Worm (Caenorhabditis elegans) whole organism, young adult: Measurements from ENCODE around the gene C06E1.7.
A peak's percentile ranks its signal among the peaks of the same experiment; 100 is the strongest.

Source experiments
- B0019.2 ChIP-seq: fragments of 200-800 bp; sonication (Bioruptor generic); conservative IDR thresholded peaks from 2 replicates; pipeline ENCODE4 v1.3.6; 2022; ENCODE audit warnings: missing genetic modification reagents, missing genetic modification characterization, missing compliant biosample characterization
- B0261.1 ChIP-seq: sonication (generic microtip); optimal IDR thresholded peaks from 2 replicates; lab custom pipeline; 2016; ENCODE audit warnings: mild to moderate bottlenecking, missing genetic modification characterization, moderate library complexity, missing compliant biosample characterization
- B0336.3 ChIP-seq: fragments of 200-800 bp; sonication (Bioruptor generic); IDR thresholded peaks from 2 replicates; pipeline ENCODE4 v1.3.6; 2022; ENCODE audit warnings: missing genetic modification characterization, missing compliant biosample characterization
- C17E4.6 ChIP-seq: fragments of 200-800 bp; sonication (Bioruptor generic); IDR thresholded peaks from 2 replicates; pipeline ENCODE4 v1.3.6; 2022; ENCODE audit warnings: missing genetic modification reagents, missing genetic modification characterization, missing compliant biosample characterization
- F10E7.11 ChIP-seq: sonication (generic microtip); optimal IDR thresholded peaks from 2 replicates; lab custom pipeline; 2017; ENCODE audit warnings: mild to moderate bottlenecking, missing genetic modification characterization, moderate library complexity, missing compliant biosample characterization
- F37B4.10 ChIP-seq: fragments of 200-800 bp; sonication (Bioruptor generic); IDR thresholded peaks from 2 replicates; pipeline ENCODE4 v1.3.6; 2022; ENCODE audit warnings: missing genetic modification characterization, missing compliant biosample characterization
- T07F8.4 ChIP-seq: sonication (generic microtip); optimal IDR thresholded peaks from 2 replicates; lab custom pipeline; 2016; ENCODE audit warnings: mild to moderate bottlenecking, missing genetic modification characterization, moderate library complexity, missing compliant biosample characterization
- T26A5.8 ChIP-seq: sonication (generic microtip); optimal IDR thresholded peaks from 2 replicates; lab custom pipeline; 2016; ENCODE audit warnings: missing genetic modification characterization, missing compliant biosample characterization
- Y79H2A.3 ChIP-seq: fragments of 200-800 bp; sonication (Bioruptor generic); conservative IDR thresholded peaks from 2 replicates; pipeline ENCODE4 v1.3.6; 2022; ENCODE audit warnings: missing genetic modification reagents, missing genetic modification characterization, missing compliant biosample characterization
- Y95B8A.8 ChIP-seq: fragments of 200-800 bp; sonication (Bioruptor generic); IDR thresholded peaks from 2 replicates; pipeline ENCODE4 v1.3.6; 2022; ENCODE audit warnings: missing genetic modification reagents, missing genetic modification characterization, missing compliant biosample characterization
- akir-1 ChIP-seq: fragments of 200-800 bp; sonication (Bioruptor generic); optimal IDR thresholded peaks from 2 replicates; lab custom pipeline; 2018; ENCODE audit warnings: mild to moderate bottlenecking, missing genetic modification characterization, moderate library complexity, missing compliant biosample characterization
- attf-3 ChIP-seq: fragments of 200-800 bp; sonication (Bioruptor generic); conservative IDR thresholded peaks from 2 replicates; pipeline ENCODE4 v1.3.6; 2022; ENCODE audit warnings: missing genetic modification reagents, missing genetic modification characterization, missing compliant biosample characterization
- bed-1 ChIP-seq: fragments of 200-800 bp; sonication (Bioruptor generic); IDR thresholded peaks from 2 replicates; pipeline ENCODE4 v1.3.6; 2022; ENCODE audit warnings: missing genetic modification reagents, missing genetic modification characterization, missing compliant biosample characterization
- bed-2 ChIP-seq: fragments of 200-800 bp; sonication (Bioruptor generic); IDR thresholded peaks from 2 replicates; pipeline ENCODE4 v1.3.6; 2022; ENCODE audit warnings: missing genetic modification reagents, missing genetic modification characterization, missing compliant biosample characterization
- cebp-1 ChIP-seq, 2 experiments: fragments of 200-800 bp in 1 of 2; sonication (Bioruptor generic) in 1 of 2; sonication (generic microtip) in 1 of 2; IDR thresholded peaks in 1 of 2; optimal IDR thresholded peaks in 1 of 2; 2 replicates each; pipeline versions ENCODE4 v1.3.6 to Lab custom; 2017 to 2022; ENCODE audit warnings: missing compliant biosample characterization in 2 of 2, missing genetic modification characterization in 2 of 2, mild to moderate bottlenecking in 1 of 2, missing genetic modification reagents in 1 of 2, moderate library complexity in 1 of 2
- cebp-2 ChIP-seq: fragments of 200-800 bp; sonication (Bioruptor generic); IDR thresholded peaks from 2 replicates; pipeline ENCODE4 v1.3.6; 2022; ENCODE audit warnings: missing genetic modification characterization, missing compliant biosample characterization
- ceh-100 ChIP-seq: fragments of 200-800 bp; sonication (Bioruptor generic); IDR thresholded peaks from 2 replicates; pipeline ENCODE4 v1.3.6; 2022; ENCODE audit warnings: missing genetic modification reagents, missing genetic modification characterization, missing compliant biosample characterization
- ceh-40 ChIP-seq: fragments of 200-800 bp; sonication (Bioruptor generic); IDR thresholded peaks from 2 replicates; pipeline ENCODE4 v1.3.6; 2022; ENCODE audit warnings: missing genetic modification characterization, missing compliant biosample characterization
- chd-7 ChIP-seq: sonication (generic microtip); optimal IDR thresholded peaks from 2 replicates; lab custom pipeline; 2016; ENCODE audit warnings: mild to moderate bottlenecking, missing genetic modification characterization, moderate library complexity, missing compliant biosample characterization
- efl-1 ChIP-seq: fragments of 150-350 bp; optimal IDR thresholded peaks from 2 replicates; lab custom pipeline; 2014; ENCODE audit warnings: missing biosample characterization, missing genetic modification reagents, missing genetic modification characterization
- ekl-4 ChIP-seq: fragments of 200-800 bp; sonication (Bioruptor generic); IDR thresholded peaks from 2 replicates; pipeline ENCODE4 v1.3.6; 2022; ENCODE audit warnings: missing genetic modification reagents, missing genetic modification characterization, missing compliant biosample characterization
- hmg-20 ChIP-seq: fragments of 200-800 bp; sonication (Bioruptor generic); IDR thresholded peaks from 2 replicates; pipeline ENCODE4 v1.3.6; 2022; ENCODE audit warnings: missing genetic modification reagents, missing genetic modification characterization, missing compliant biosample characterization
- hsf-1 ChIP-seq: fragments of 200-800 bp; sonication (Bioruptor generic); IDR thresholded peaks from 2 replicates; pipeline ENCODE4 v1.3.6; 2022; ENCODE audit warnings: missing genetic modification reagents, missing genetic modification characterization, missing compliant biosample characterization
- lag-1 ChIP-seq: fragments of 200-800 bp; sonication (Bioruptor generic); IDR thresholded peaks from 2 replicates; pipeline ENCODE4 v1.3.6; 2022; ENCODE audit warnings: missing genetic modification reagents, missing genetic modification characterization, missing compliant biosample characterization
- lin-26 ChIP-seq: fragments of 200-800 bp; sonication (Bioruptor generic); IDR thresholded peaks from 2 replicates; pipeline ENCODE4 v1.3.6; 2022; ENCODE audit warnings: missing genetic modification reagents, missing genetic modification characterization, missing compliant biosample characterization
- lin-35 ChIP-seq, 3 experiments: fragments of 150-350 bp in 2 of 3; sonication (generic microtip) in 1 of 3; optimal IDR thresholded peaks; 2 replicates each; lab custom pipeline; 2014 to 2018; ENCODE audit warnings: missing biosample characterization in 3 of 3, missing genetic modification characterization in 3 of 3, missing genetic modification reagents in 3 of 3
- lin-40 ChIP-seq: sonication (generic microtip); optimal IDR thresholded peaks from 2 replicates; lab custom pipeline; 2016; ENCODE audit warnings: missing genetic modification characterization, mild to moderate bottlenecking, missing compliant biosample characterization, missing genotype, missing genetic modification reagents
- lin-54 ChIP-seq: fragments of 200-800 bp; sonication (Bioruptor generic); optimal IDR thresholded peaks from 2 replicates; lab custom pipeline; 2018; ENCODE audit warnings: mild to moderate bottlenecking, missing genetic modification characterization, missing compliant biosample characterization
- lsl-1 ChIP-seq: fragments of 200-800 bp; sonication (Bioruptor generic); optimal IDR thresholded peaks from 2 replicates; lab custom pipeline; 2018; ENCODE audit warnings: mild to moderate bottlenecking, missing genetic modification characterization, moderate library complexity, missing compliant biosample characterization
- mel-28 ChIP-seq: sonication (generic microtip); optimal IDR thresholded peaks from 2 replicates; lab custom pipeline; 2016; ENCODE audit warnings: borderline replicate concordance, mild to moderate bottlenecking, missing genetic modification characterization, missing compliant biosample characterization
- mxl-1 ChIP-seq: sonication (generic microtip); optimal IDR thresholded peaks from 2 replicates; lab custom pipeline; 2016; ENCODE audit warnings: missing genetic modification characterization, missing compliant biosample characterization
- nfya-2 ChIP-seq: fragments of 200-800 bp; sonication (Bioruptor generic); IDR thresholded peaks from 2 replicates; pipeline ENCODE4 v1.3.6; 2022; ENCODE audit warnings: missing genetic modification reagents, missing genetic modification characterization, missing compliant biosample characterization
- nhr-120 ChIP-seq: fragments of 200-800 bp; sonication (Bioruptor generic); IDR thresholded peaks from 2 replicates; pipeline ENCODE4 v1.3.6; 2022; ENCODE audit warnings: missing genetic modification characterization, missing compliant biosample characterization
- nhr-27 ChIP-seq: fragments of 200-800 bp; sonication (Bioruptor generic); optimal IDR thresholded peaks from 2 replicates; lab custom pipeline; 2018; ENCODE audit warnings: mild to moderate bottlenecking, missing genetic modification characterization, moderate library complexity, missing compliant biosample characterization
- nhr-90 ChIP-seq: sonication (generic microtip); optimal IDR thresholded peaks from 2 replicates; lab custom pipeline; 2016; ENCODE audit warnings: missing genotype, mild to moderate bottlenecking, missing genetic modification characterization, missing compliant biosample characterization
- pbrm-1 ChIP-seq: fragments of 200-800 bp; sonication (Bioruptor generic); IDR thresholded peaks from 2 replicates; pipeline ENCODE4 v1.3.6; 2022; ENCODE audit warnings: missing genetic modification reagents, missing genetic modification characterization, missing compliant biosample characterization
- rec-8 ChIP-seq, 2 experiments: sonication (generic microtip); optimal IDR thresholded peaks; 2 replicates each; lab custom pipeline; 2016; ENCODE audit warnings: mild to moderate bottlenecking in 2 of 2, missing genetic modification characterization in 2 of 2, missing genetic modification reagents in 2 of 2, missing genotype in 2 of 2, missing biosample characterization in 1 of 2, missing compliant biosample characterization in 1 of 2, moderate library complexity in 1 of 2
- rpc-1 ChIP-seq, 2 experiments: fragments of 150-350 bp in 1 of 2; sonication (generic microtip) in 1 of 2; optimal IDR thresholded peaks; 2 replicates each; lab custom pipeline; 2014 to 2018; ENCODE audit warnings: missing biosample characterization in 1 of 2, missing genetic modification characterization in 1 of 2, missing genetic modification reagents in 1 of 2, missing genotype in 1 of 2
- snpc-4 ChIP-seq, 5 experiments: fragments of 150-350 bp in 1 of 5; sonication (generic microtip) in 4 of 5; optimal IDR thresholded peaks; 2 replicates each; lab custom pipeline; 2014 to 2018; ENCODE audit warnings: missing genetic modification characterization in 5 of 5, missing biosample characterization in 3 of 5, antibody characterized with exemption in 2 of 5, mild to moderate bottlenecking in 2 of 5, missing compliant biosample characterization in 2 of 5, missing genotype in 2 of 5, moderate library complexity in 2 of 5, missing genetic modification reagents in 1 of 5
- sptf-2 ChIP-seq: fragments of 200-800 bp; sonication (Bioruptor generic); optimal IDR thresholded peaks from 2 replicates; lab custom pipeline; 2018; ENCODE audit warnings: mild to moderate bottlenecking, missing genetic modification characterization, missing compliant biosample characterization
- tbp1 ChIP-seq: fragments of 200-800 bp; sonication (Bioruptor generic); optimal IDR thresholded peaks from 2 replicates; lab custom pipeline; 2018; ENCODE audit warnings: mild to moderate bottlenecking, missing genetic modification characterization, missing compliant biosample characterization
- unc-62 ChIP-seq: fragments of 150-350 bp; optimal IDR thresholded peaks from 2 replicates; lab custom pipeline; 2014; ENCODE audit warnings: missing biosample characterization, missing genetic modification reagents, missing genetic modification characterization
- zfh-2 ChIP-seq: fragments of 200-800 bp; sonication (Bioruptor generic); conservative IDR thresholded peaks from 2 replicates; pipeline ENCODE4 v1.3.6; 2022; ENCODE audit warnings: missing genetic modification reagents, missing genetic modification characterization, missing compliant biosample characterization
- ztf-18 ChIP-seq: sonication (generic microtip); optimal IDR thresholded peaks from 2 replicates; lab custom pipeline; 2016; ENCODE audit warnings: missing genotype, mild to moderate bottlenecking, missing genetic modification characterization, missing compliant biosample characterization
- ztf-22 ChIP-seq: fragments of 200-800 bp; sonication (Bioruptor generic); optimal IDR thresholded peaks from 2 replicates; lab custom pipeline; 2018; ENCODE audit warnings: mild to moderate bottlenecking, missing genetic modification characterization, moderate library complexity, missing compliant biosample characterization
- ztf-3 ChIP-seq: fragments of 200-800 bp; sonication (Bioruptor generic); optimal IDR thresholded peaks from 2 replicates; lab custom pipeline; 2018; ENCODE audit warnings: mild to moderate bottlenecking, missing genetic modification characterization, missing compliant biosample characterization

C06E1.7 gene

DNA sequence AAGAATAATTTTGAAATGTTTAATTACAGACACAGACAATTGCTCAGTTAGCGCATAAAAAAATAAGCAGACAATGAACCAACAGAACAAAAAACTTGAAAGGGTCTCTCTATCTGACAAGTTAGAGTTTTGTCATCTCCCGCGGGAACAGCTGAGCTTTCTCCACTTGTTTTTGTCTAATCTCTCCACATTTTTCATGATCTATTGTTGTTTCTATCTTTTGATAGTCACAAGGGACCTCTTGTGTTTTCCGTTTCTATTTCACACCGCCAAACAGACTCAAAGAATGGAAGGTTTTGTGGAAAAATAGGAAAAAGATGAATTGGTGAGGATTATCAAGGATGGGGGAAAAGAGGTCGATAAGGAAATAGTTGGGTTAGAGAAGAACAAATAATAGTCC lies 43.3 kb upstream of the C06E1.7 start:
- TF ChIP-seq lin-40 (no peak), snpc-4 (GFP tag; optimal IDR thresholded peaks at IDR 0.05; lab: Kevin White, UChicago) (no peak), snpc-4 (tag; optimal IDR thresholded peaks at IDR 0.05; lab: Kevin White, UChicago) (no peak), rec-8 (tag; optimal IDR thresholded peaks at IDR 0.05; lab: Kevin White, UChicago) (no peak), efl-1 (GFP tag; lab: Kevin White, UChicago) (no peak), T07F8.4 (tag; lab: Kevin White, UChicago) (no peak), F10E7.11 (no peak), ztf-18 (tag; lab: Kevin White, UChicago) (no peak), akir-1 (GFP tag; lab: Kevin White, UChicago) (no peak), chd-7 (tag; lab: Kevin White, UChicago) (no peak), nhr-27 (tag; lab: Kevin White, UChicago) (no peak), lsl-1 (GFP tag; lab: Kevin White, UChicago) (no peak), bed-1 (GFP tag; lab: Robert Waterston, UW) (no peak), bed-2 (no peak), unc-62 (GFP tag; lab: Kevin White, UChicago) (no peak)
- TF ChIP-seq, all 124 proteins: peak for 0

DNA sequence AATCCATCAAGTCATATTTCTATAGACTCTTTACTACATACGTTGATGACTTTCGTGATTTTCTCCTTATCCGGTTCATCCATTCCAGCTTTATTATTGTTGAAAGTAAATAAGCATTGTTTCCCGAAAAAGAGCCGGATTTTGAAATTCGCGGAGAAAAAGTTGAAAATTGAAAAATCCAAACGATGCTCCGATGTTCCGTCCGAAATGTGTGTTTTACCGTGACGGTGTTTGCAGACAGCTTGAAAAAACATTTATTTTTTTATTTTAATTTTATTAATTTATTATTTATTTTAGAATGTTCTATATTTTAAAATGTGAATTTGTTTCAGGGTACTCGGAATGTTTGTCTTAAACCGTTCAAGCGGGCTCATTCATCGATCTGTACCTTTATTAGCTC lies 37.3 kb upstream of the C06E1.7 start, which contains the start of gene dnj-10:
dnj-10 (plus strand) TSS at position 333 of the 400 bp plus-strand sequence.
- TF ChIP-seq rpc-1 (optimal IDR thresholded peaks at IDR 0.05; lab: Kevin White, UChicago) (no peak), rpc-1 (tag; optimal IDR thresholded peaks at IDR 0.05; lab: Kevin White, UChicago) (no peak), sptf-2 (GFP tag; lab: Kevin White, UChicago) (no peak), cebp-1 (GFP tag; IDR thresholded peaks at IDR 0.05; lab: Robert Waterston, UW) (no peak), cebp-1 (tag; optimal IDR thresholded peaks at IDR 0.05; lab: Kevin White, UChicago) (no peak), hmg-20 (GFP tag; lab: Robert Waterston, UW) (no peak), B0336.3 (no peak; the same call in 1 of the 2 replicates), pbrm-1 (0 out of 2 replicates have a peak, but pooled peaks have one; percentile 37), ekl-4 (peak; percentile 37; the same call in 1 of the 2 replicates), nhr-120 (GFP tag; lab: Robert Waterston, UW) (no peak), nfya-2 (GFP tag; lab: Robert Waterston, UW) (no peak), T26A5.8 (no peak), nhr-90 (tag; lab: Kevin White, UChicago) (no peak), lin-26 (GFP tag; lab: Robert Waterston, UW) (no peak), ztf-3 (no peak), Y79H2A.3 (GFP tag; lab: Robert Waterston, UW) (peak; percentile 47; the same call in 1 of the 2 replicates), ztf-22 (GFP tag; lab: Kevin White, UChicago) (no peak), C17E4.6 (GFP tag; lab: Robert Waterston, UW) (no peak), lag-1 (GFP tag; lab: Robert Waterston, UW) (no peak), cebp-2 (GFP tag; lab: Robert Waterston, UW) (no peak), F10E7.11 (no peak), tbp1 (GFP tag; lab: Kevin White, UChicago) (peak; percentile 10), lin-40 (no peak), B0019.2 (GFP tag; lab: Robert Waterston, UW) (no peak), ceh-100 (no peak), mel-28 (tag; lab: Kevin White, UChicago) (no peak), attf-3 (peak; percentile 88), hsf-1 (GFP tag; lab: Robert Waterston, UW) (peak; percentile 30; the same call in 1 of the 2 replicates), zfh-2 (GFP tag; lab: Robert Waterston, UW) (no peak), lin-54 (GFP tag; lab: Kevin White, UChicago) (peak; percentile 70), F37B4.10 (GFP tag; lab: Robert Waterston, UW) (no peak), ceh-40 (GFP tag; lab: Robert Waterston, UW) (no peak), B0261.1 (no peak), mxl-1 (tag; lab: Kevin White, UChicago) (no peak), Y95B8A.8 (no peak), lin-35 (GFP tag; optimal IDR thresholded peaks at IDR 0.05; lab: Kevin White, UChicago) (peak in 1 of 3 experiments; percentile 79)
